Worm (Caenorhabditis elegans): Measurements from ENCODE around the gene tbc-1.

DNA sequence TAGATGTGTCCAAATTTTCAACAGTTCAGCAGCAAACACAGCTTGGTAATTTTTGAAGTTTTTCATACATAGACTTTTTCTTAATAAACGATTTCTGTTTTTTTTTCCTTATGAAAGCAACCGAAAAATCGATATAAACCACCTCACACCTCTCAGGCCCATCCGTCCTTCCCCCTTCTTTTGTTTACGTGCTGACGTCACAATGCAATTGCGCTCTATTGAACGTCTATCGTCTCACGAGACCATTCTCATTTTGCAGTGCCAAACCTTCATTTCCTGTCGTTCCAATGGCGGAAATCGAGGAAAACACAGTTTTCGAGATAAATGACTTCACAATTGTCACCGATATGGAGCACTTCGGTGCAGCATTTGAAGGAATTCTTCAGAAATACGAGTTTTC is 12.7 kb downstream of the tbc-1 start, which contains the start of gene rbg-1:
- TF ChIP-seq madf-6 (GFP tag; IDR thresholded peaks at IDR 0.05) (no peak), F22D6.2 (tag; optimal IDR thresholded peaks at IDR 0.05) (no peak), unc-62 (GFP tag; optimal IDR thresholded peaks at IDR 0.05) (no peak), die-1 (tag; optimal IDR thresholded peaks at IDR 0.05) (no peak), chd-7 (tag; optimal IDR thresholded peaks at IDR 0.05) (no peak), mes-4 (tag; optimal IDR thresholded peaks at IDR 0.05) (no peak), K11D2.4 (GFP tag; IDR thresholded peaks at IDR 0.05) (0 out of 2 replicates have a peak, but pooled peaks have one; percentile 38), B0019.2 (GFP tag; conservative IDR thresholded peaks at IDR 0.05) (no peak), D2030.7 (GFP tag; IDR thresholded peaks at IDR 0.05) (no peak), snpc-4 (GFP tag; optimal IDR thresholded peaks at IDR 0.05) (no peak), snpc-4 (tag; optimal IDR thresholded peaks at IDR 0.05) (peak in 3 of 4 experiments; percentile 17 to 43 (median 24))
